Worm (Caenorhabditis elegans) whole organism, mixed stage, embryonic: ENCODE measurements around the gene srh-154.

ENCODE experiments used
- M03D4.4 ChIP-seq: sonication (generic microtip); optimal IDR thresholded peaks from 2 replicates; lab custom pipeline; 2017; ENCODE audit warnings: mild to moderate bottlenecking, missing genetic modification characterization, missing compliant biosample characterization
- blmp-1 ChIP-seq: fragments of 150-350 bp; optimal IDR thresholded peaks from 2 replicates; lab custom pipeline; 2014; ENCODE audit warnings: missing biosample characterization, missing genetic modification characterization
- ceh-39 ChIP-seq: fragments of 150-350 bp; optimal IDR thresholded peaks from 2 replicates; lab custom pipeline; 2014; ENCODE audit warnings: missing biosample characterization, missing genetic modification characterization
- ceh-83 ChIP-seq: fragments of 200-800 bp; sonication (Bioruptor generic); optimal IDR thresholded peaks from 2 replicates; lab custom pipeline; 2018; ENCODE audit warnings: mild to moderate bottlenecking, missing genetic modification characterization, missing compliant biosample characterization
- ces-1 ChIP-seq: fragments of 150-350 bp; optimal IDR thresholded peaks from 2 replicates; lab custom pipeline; 2014; ENCODE audit warnings: missing biosample characterization, missing genetic modification reagents, missing genetic modification characterization
- cnd-1 ChIP-seq: fragments of 200-800 bp; sonication (Bioruptor generic); optimal IDR thresholded peaks from 2 replicates; lab custom pipeline; 2018; ENCODE audit warnings: mild to moderate bottlenecking, missing genetic modification characterization, missing compliant biosample characterization
- drap-1 ChIP-seq: fragments of 200-800 bp; sonication (Bioruptor generic); optimal IDR thresholded peaks from 3 replicates; lab custom pipeline; 2018; ENCODE audit warnings: mild to moderate bottlenecking, missing genetic modification characterization, missing compliant biosample characterization
- elt-1 ChIP-seq: sonication (generic microtip); optimal IDR thresholded peaks from 2 replicates; lab custom pipeline; 2017; ENCODE audit warnings: missing genetic modification characterization, mild to moderate bottlenecking, missing compliant biosample characterization, antibody characterized with exemption, moderate library complexity, borderline replicate concordance; ENCODE audit not compliant: insufficient read depth
- elt-3 ChIP-seq: fragments of 150-350 bp; optimal IDR thresholded peaks from 2 replicates; lab custom pipeline; 2014; ENCODE audit warnings: missing biosample characterization, missing genetic modification characterization
- ham-2 ChIP-seq: fragments of 200-800 bp; sonication (Bioruptor generic); optimal IDR thresholded peaks from 2 replicates; lab custom pipeline; 2018; ENCODE audit warnings: mild to moderate bottlenecking, missing genetic modification characterization, missing compliant biosample characterization
- lin-13 ChIP-seq: fragments of 150-350 bp; optimal IDR thresholded peaks from 2 replicates; lab custom pipeline; 2014; ENCODE audit warnings: missing biosample characterization, missing genetic modification characterization
- lin-32 ChIP-seq: fragments of 200-800 bp; sonication (Bioruptor generic); optimal IDR thresholded peaks from 2 replicates; lab custom pipeline; 2018; ENCODE audit warnings: mild to moderate bottlenecking, missing genetic modification characterization, missing compliant biosample characterization
- lsy-2 ChIP-seq: fragments of 150-350 bp; optimal IDR thresholded peaks from 2 replicates; lab custom pipeline; 2014; ENCODE audit warnings: missing biosample characterization, missing genetic modification characterization
- mls-2 ChIP-seq: sonication (generic microtip); optimal IDR thresholded peaks from 2 replicates; lab custom pipeline; 2016; ENCODE audit warnings: mild to moderate bottlenecking, missing genetic modification characterization, moderate library complexity, missing compliant biosample characterization
- nhr-12 ChIP-seq: fragments of 150-350 bp; optimal IDR thresholded peaks from 2 replicates; lab custom pipeline; 2014; ENCODE audit warnings: missing biosample characterization, missing genetic modification characterization
- nhr-237 ChIP-seq: fragments of 150-350 bp; optimal IDR thresholded peaks from 2 replicates; lab custom pipeline; 2014; ENCODE audit warnings: missing biosample characterization, missing genetic modification characterization
- nhr-28 ChIP-seq: fragments of 150-350 bp; optimal IDR thresholded peaks from 2 replicates; lab custom pipeline; 2014; ENCODE audit warnings: missing biosample characterization, missing genetic modification characterization
- nhr-76 ChIP-seq: sonication (generic microtip); optimal IDR thresholded peaks from 2 replicates; lab custom pipeline; 2017; ENCODE audit warnings: missing biosample characterization, missing genetic modification characterization
- pha-4 ChIP-seq: fragments of 150-350 bp; optimal IDR thresholded peaks from 2 replicates; lab custom pipeline; 2018; ENCODE audit warnings: missing biosample characterization, missing genetic modification reagents, missing genetic modification characterization
- sem-2 ChIP-seq: fragments of 200-800 bp; sonication (Bioruptor generic); optimal IDR thresholded peaks from 2 replicates; lab custom pipeline; 2018; ENCODE audit warnings: mild to moderate bottlenecking, missing genetic modification characterization, missing compliant biosample characterization
- snpc-4 ChIP-seq: fragments of 150-350 bp; optimal IDR thresholded peaks from 2 replicates; lab custom pipeline; 2014; ENCODE audit warnings: missing biosample characterization, missing genetic modification characterization
- sptf-1 ChIP-seq: sonication (generic microtip); optimal IDR thresholded peaks from 2 replicates; lab custom pipeline; 2017; ENCODE audit warnings: mild to moderate bottlenecking, missing genetic modification characterization, moderate library complexity, missing compliant biosample characterization
- tbx-8 ChIP-seq: fragments of 200-800 bp; sonication (Bioruptor generic); optimal IDR thresholded peaks from 2 replicates; lab custom pipeline; 2018; ENCODE audit warnings: mild to moderate bottlenecking, missing genetic modification characterization, moderate library complexity, missing compliant biosample characterization
- unc-120 ChIP-seq: sonication (generic microtip); optimal IDR thresholded peaks from 2 replicates; lab custom pipeline; 2017; ENCODE audit warnings: missing genetic modification characterization, missing compliant biosample characterization; ENCODE audit not compliant: poor library complexity, severe bottlenecking
- unc-39 ChIP-seq: fragments of 150-350 bp; optimal IDR thresholded peaks from 2 replicates; lab custom pipeline; 2014; ENCODE audit warnings: missing biosample characterization, missing genetic modification characterization
- unc-62 ChIP-seq: fragments of 150-350 bp; optimal IDR thresholded peaks from 2 replicates; lab custom pipeline; 2014; ENCODE audit warnings: missing biosample characterization, missing genetic modification reagents, missing genetic modification characterization
- zip-8 ChIP-seq: fragments of 150-350 bp; optimal IDR thresholded peaks from 2 replicates; lab custom pipeline; 2014; ENCODE audit warnings: missing biosample characterization, missing genetic modification characterization
- ztf-11 ChIP-seq: fragments of 150-350 bp; optimal IDR thresholded peaks from 2 replicates; lab custom pipeline; 2014; ENCODE audit warnings: missing biosample characterization, missing genetic modification characterization

The srh-154 gene

DNA sequence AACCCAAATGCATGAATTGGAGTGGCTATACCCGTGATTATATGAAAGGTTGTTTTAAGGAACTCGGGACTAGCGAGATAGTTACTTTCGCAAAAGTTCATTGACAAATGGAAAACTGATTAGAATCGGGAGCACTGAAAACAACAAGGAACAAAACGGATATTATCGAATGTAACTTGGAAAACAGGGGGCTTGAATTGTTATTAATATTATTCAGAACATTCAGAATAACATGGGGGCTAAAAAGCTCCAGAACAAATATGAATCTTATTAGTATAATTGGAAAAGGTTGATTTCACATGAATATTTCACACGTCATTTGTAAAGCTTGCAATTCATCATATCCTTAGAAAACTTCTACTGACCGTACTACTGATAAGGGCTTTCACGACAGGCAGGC is 32.1 kb downstream of the srh-154 start, which contains the start of gene srh-235:
Gene srh-235, minus strand, starts transcription at position 101 of the 400 bp plus-strand sequence.
- TF ChIP-seq unc-39 (tag; lab: Kevin White, UChicago) (no peak), blmp-1 (tag; lab: Kevin White, UChicago) (no peak), ceh-39 (tag; lab: Kevin White, UChicago) (no peak), unc-120 (tag; lab: Kevin White, UChicago) (no peak), sptf-1 (tag; lab: Kevin White, UChicago) (no peak), ceh-83 (GFP tag; lab: Kevin White, UChicago) (no peak)

DNA sequence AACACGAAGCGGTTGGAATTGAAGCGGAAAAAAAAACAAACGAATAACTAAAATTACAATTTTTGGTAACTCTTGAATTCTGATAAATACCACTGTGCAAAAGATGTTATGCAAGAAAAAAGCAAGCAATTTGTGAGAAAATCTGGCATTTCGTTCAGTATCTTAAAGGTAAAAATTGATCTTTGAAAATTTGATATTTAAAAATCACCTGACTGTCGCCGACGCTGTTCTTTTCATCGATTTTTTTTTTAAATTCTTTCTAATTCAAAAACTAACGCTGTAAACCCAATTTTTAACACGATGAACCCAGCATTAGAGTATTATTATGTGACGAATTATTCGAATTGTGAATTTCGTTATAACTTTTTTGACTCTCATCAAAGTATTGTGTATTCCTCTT is 34.2 kb downstream of the srh-154 start, which contains the start of gene srh-123:
Gene srh-123, plus strand, starts transcription at position 301 of the 400 bp plus-strand sequence.
- TF ChIP-seq pha-4 (tag; lab: Kevin White, UChicago) (no peak), elt-1 (no peak), nhr-76 (tag; lab: Kevin White, UChicago) (no peak), ztf-11 (no peak), unc-39 (tag; lab: Kevin White, UChicago) (no peak), ham-2 (GFP tag; lab: Kevin White, UChicago) (no peak), mls-2 (no peak), zip-8 (tag; lab: Kevin White, UChicago) (no peak), drap-1 (GFP tag; lab: Kevin White, UChicago) (no peak), snpc-4 (tag; lab: Kevin White, UChicago) (no peak), nhr-28 (tag; lab: Kevin White, UChicago) (no peak)

DNA sequence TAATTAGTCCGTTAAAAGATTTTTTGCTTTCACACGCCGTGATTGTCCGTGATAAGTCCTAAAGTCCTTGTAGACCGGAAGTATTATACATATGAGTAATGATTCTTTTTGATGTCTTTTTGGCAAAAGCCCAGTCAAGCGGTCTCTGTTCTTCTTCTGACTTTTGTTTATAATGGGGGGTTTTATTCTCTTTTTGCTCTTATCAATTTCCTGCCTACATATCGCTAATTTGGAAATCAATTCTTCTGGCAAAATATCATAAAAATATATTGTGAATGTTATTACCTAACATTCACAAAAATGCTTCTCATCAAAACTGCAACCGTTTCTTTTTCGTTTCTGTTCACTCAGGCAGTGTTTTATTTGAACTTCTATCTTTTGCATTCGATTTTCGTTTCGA is 37.0 kb downstream of the srh-154 start, which contains the start of gene srbc-61:
Gene srbc-61, plus strand, starts transcription at position 301 of the 400 bp plus-strand sequence.
- TF ChIP-seq cnd-1 (tag; lab: Kevin White, UChicago) (no peak), drap-1 (GFP tag; lab: Kevin White, UChicago) (no peak), pha-4 (tag; lab: Kevin White, UChicago) (no peak), M03D4.4 (no peak), nhr-12 (no peak), nhr-237 (no peak), mls-2 (no peak), tbx-8 (GFP tag; lab: Kevin White, UChicago) (no peak), lin-32 (no peak)

DNA sequence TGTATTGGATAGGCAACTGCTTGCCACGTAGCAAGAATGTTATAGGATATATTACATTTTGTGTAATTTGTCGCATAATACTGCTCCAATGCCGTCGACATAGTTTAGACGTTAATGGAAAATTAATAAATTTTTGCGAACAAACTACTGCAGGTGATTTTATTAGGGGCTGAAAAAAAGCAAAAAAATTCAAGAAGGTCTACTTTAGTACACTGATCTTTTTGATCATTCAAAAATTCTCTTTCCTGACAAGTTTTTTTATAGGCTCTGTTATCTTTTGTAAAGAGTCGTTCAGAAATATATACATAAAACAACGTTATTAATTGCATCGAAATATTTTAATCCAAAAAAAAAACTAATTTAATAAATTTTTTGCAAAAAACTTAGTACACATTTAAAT is 45.6 kb downstream of the srh-154 start, which contains the start of gene srh-111:
Gene srh-111, minus strand, starts transcription at position 101 of the 400 bp plus-strand sequence.
- TF ChIP-seq sptf-1 (tag; lab: Kevin White, UChicago): no peak
- no peak for TF ChIP-seq tbx-8 (GFP tag; lab: Kevin White, UChicago)
- no peak for TF ChIP-seq unc-62 (GFP tag; lab: Kevin White, UChicago)
- no peak for TF ChIP-seq nhr-237
- TF ChIP-seq nhr-76 (tag; lab: Kevin White, UChicago): no peak
- no peak for TF ChIP-seq nhr-28 (tag; lab: Kevin White, UChicago)
- TF ChIP-seq lin-13 (tag; lab: Kevin White, UChicago): no peak
- TF ChIP-seq mls-2: no peak
- TF ChIP-seq snpc-4 (tag; lab: Kevin White, UChicago): no peak
- TF ChIP-seq lin-32: no peak
- no peak for TF ChIP-seq sem-2 (GFP tag; lab: Kevin White, UChicago)
- TF ChIP-seq elt-3 (tag; lab: Kevin White, UChicago): no peak

DNA sequence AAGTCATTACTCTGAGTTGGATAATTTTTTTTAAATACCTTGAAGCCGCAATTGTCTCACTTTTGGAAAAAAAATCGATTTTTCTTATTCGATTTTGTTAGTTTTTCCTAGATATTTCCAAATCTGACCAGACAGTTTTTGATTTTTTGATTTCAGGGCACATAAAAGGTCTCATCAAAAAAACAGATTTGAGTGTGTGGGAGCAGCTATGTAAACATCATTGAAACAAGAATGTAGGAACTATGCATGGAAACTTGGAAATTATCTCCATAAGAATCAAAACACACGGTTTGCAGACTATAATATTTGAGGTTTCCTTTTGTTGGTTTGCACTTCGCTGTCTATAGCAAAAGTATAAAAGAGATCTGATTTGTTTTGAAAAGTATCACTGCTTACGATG is 46.5 kb downstream of the srh-154 start, which contains the start of gene scl-24:
Gene scl-24, plus strand, starts transcription at position 301 of the 400 bp plus-strand sequence.
- TF ChIP-seq ces-1: no peak
- TF ChIP-seq sem-2 (GFP tag; lab: Kevin White, UChicago): no peak
- TF ChIP-seq ztf-11: no peak
- TF ChIP-seq unc-62 (GFP tag; lab: Kevin White, UChicago): no peak
- TF ChIP-seq lsy-2 (tag; lab: Kevin White, UChicago): no peak
- TF ChIP-seq ceh-39 (tag; lab: Kevin White, UChicago): no peak
- TF ChIP-seq pha-4 (tag; lab: Kevin White, UChicago): no peak
- TF ChIP-seq nhr-237: no peak
